Fruit fly (Drosophila melanogaster): Measurements from ENCODE around the gene CG7800.

CG7800 gene

DNA sequence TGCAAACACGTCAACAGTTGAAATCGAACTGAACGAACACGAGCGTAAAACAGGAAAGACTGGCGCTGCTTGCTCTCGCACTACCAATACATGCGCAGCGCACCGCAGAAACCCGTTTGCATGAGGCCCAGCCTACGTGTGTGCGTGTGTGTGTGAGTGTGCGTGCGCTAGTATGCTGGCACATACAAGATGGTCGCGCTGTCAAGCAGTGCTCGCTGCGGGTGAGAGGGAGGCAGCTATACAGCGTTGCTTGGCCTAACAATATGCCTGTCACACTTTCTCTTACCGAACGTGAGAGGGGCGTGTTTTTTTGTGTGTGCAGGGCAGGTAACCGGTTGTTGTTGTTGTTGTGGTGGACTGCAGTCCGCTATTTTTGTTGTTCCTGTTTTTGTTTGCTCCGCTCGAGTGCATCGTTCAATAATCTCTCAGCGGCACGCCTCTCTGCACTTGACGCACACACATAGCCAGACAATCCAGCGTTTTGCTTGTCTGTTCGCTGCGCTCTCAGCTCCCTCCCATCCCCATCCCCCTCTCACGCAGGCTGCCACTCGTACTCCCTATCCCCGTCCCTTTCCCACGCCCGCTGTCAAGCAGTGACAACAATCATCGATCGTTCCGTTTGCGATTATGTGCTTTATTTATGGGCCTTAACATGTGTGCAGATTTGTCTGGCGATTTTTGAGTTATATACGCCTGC lies 36.2 kb upstream of the CG7800 start, which contains the start of gene grn (continued):
- TF ChIP-seq CG12942 (GFP tag; optimal IDR thresholded peaks at IDR 0.05) (no peak), Hey (tag; optimal IDR thresholded peaks at IDR 0.05) (peak; percentile 33), Dek (tag; optimal IDR thresholded peaks at IDR 0.05) (no peak), Stat92E (GFP tag; optimal IDR thresholded peaks at IDR 0.05) (peak in 1 of 3 experiments; percentile 23), her (GFP tag; optimal IDR thresholded peaks at IDR 0.05) (peak; percentile 22), Aef1 (GFP tag; IDR thresholded peaks at IDR 0.05) (peak; percentile 51; the same call in 1 of the 3 replicates), ash1 (GFP tag; optimal IDR thresholded peaks at IDR 0.05) (peak; percentile 68), Opbp (GFP tag; IDR thresholded peaks at IDR 0.05; ENCODE audit: partially characterized antibody) (peak; percentile 60; the same call in 2 of the 3 replicates), pb (GFP tag; optimal IDR thresholded peaks at IDR 0.05) (no peak), CG32767 (GFP tag; IDR thresholded peaks at IDR 0.05) (peak; percentile 73), CG17359 (tag; optimal IDR thresholded peaks at IDR 0.05) (no peak), wor (GFP tag; IDR thresholded peaks at IDR 0.05) (no peak), Atf3 (GFP tag; optimal IDR thresholded peaks at IDR 0.05) (no peak), CG13424 (tag; optimal IDR thresholded peaks at IDR 0.05) (no peak), tap (tag; optimal IDR thresholded peaks at IDR 0.05) (no peak), Dip3 (GFP tag; optimal IDR thresholded peaks at IDR 0.05) (no peak), CG11504 (tag; optimal IDR thresholded peaks at IDR 0.05) (peak; percentile 31), HmgZ (tag; optimal IDR thresholded peaks at IDR 0.05) (peak; percentile 90), Taf1 (GFP tag; IDR thresholded peaks at IDR 0.05) (no peak), sim (GFP tag; IDR thresholded peaks at IDR 0.05) (no peak), vnd (GFP tag; IDR thresholded peaks at IDR 0.05; ENCODE audit: partially characterized antibody) (0 out of 3 replicates have a peak, but pooled peaks have one; percentile 17), CG12219 (GFP tag; optimal IDR thresholded peaks at IDR 0.05) (peak; percentile 11), crol (GFP tag; IDR thresholded peaks at IDR 0.05) (peak; percentile 88), NfI (GFP tag; optimal IDR thresholded peaks at IDR 0.05) (peak; percentile 49), eve (GFP tag; optimal IDR thresholded peaks at IDR 0.05) (no peak), CG9215 (GFP tag; IDR thresholded peaks at IDR 0.05) (peak; percentile 31; the same call in 1 of the 2 replicates), CG14050 (GFP tag; IDR thresholded peaks at IDR 0.05) (no peak), bowl (GFP tag; IDR thresholded peaks at IDR 0.05) (0 out of 2 replicates have a peak, but pooled peaks have one; percentile 37), CG4707 (GFP tag; optimal IDR thresholded peaks at IDR 0.05) (no peak), Sox100B (GFP tag; optimal IDR thresholded peaks at IDR 0.05) (no peak), Side (GFP tag; optimal IDR thresholded peaks at IDR 0.05) (peak; percentile 19), CG2712 (tag; optimal IDR thresholded peaks at IDR 0.05) (peak; percentile 38), trh (GFP tag; optimal IDR thresholded peaks at IDR 0.05) (no peak), E2f1 (GFP tag; IDR thresholded peaks at IDR 0.05) (no peak), CG31224 (GFP tag; IDR thresholded peaks at IDR 0.05) (peak; percentile 34; the same call in 1 of the 2 replicates), CG4360 (GFP tag; IDR thresholded peaks at IDR 0.05) (peak; percentile 100), CG7786 (GFP tag; optimal IDR thresholded peaks at IDR 0.05) (no peak), Hsf (GFP tag; optimal IDR thresholded peaks at IDR 0.05) (no peak), lola (GFP tag; optimal IDR thresholded peaks at IDR 0.05) (peak in 1 of 3 experiments; percentile 15), ato (GFP tag; IDR thresholded peaks at IDR 0.05; ENCODE audit: partially characterized antibody) (peak; percentile 55), CG7556 (GFP tag; optimal IDR thresholded peaks at IDR 0.05) (no peak), Usf (GFP tag; optimal IDR thresholded peaks at IDR 0.05) (no peak), Doc2 (GFP tag; IDR thresholded peaks at IDR 0.05) (no peak), cato (GFP tag; optimal IDR thresholded peaks at IDR 0.05; ENCODE audit: borderline replicate concordance) (no peak), CG8089 (GFP tag; optimal IDR thresholded peaks at IDR 0.05) (no peak), stwl (tag; optimal IDR thresholded peaks at IDR 0.05) (no peak), ab (GFP tag; optimal IDR thresholded peaks at IDR 0.05) (no peak), CG4854 (GFP tag; optimal IDR thresholded peaks at IDR 0.05) (no peak), insv (GFP tag; optimal IDR thresholded peaks at IDR 0.05) (peak in 1 of 2 experiments; percentile 19)

Measured in whole organism, embryonic.